Worm (Caenorhabditis elegans) whole organism, L3 larva: ENCODE results near the gene ceh-87.

Experiments used
- aly-2 ChIP-seq: fragments of 150-350 bp; optimal IDR thresholded peaks from 2 replicates; lab custom pipeline; 2014; ENCODE audit warnings: missing biosample characterization, missing genetic modification characterization
- ceh-28 ChIP-seq: fragments of 150-350 bp; optimal IDR thresholded peaks from 2 replicates; lab custom pipeline; 2014; ENCODE audit warnings: missing biosample characterization, missing genetic modification reagents, missing genetic modification characterization
- ceh-82 ChIP-seq: fragments of 150-350 bp; optimal IDR thresholded peaks from 2 replicates; lab custom pipeline; 2014; ENCODE audit warnings: missing biosample characterization, missing genetic modification characterization
- nhr-237 ChIP-seq: fragments of 150-350 bp; optimal IDR thresholded peaks from 2 replicates; lab custom pipeline; 2014; ENCODE audit warnings: missing biosample characterization, missing genetic modification characterization
- nhr-28 ChIP-seq: fragments of 150-350 bp; optimal IDR thresholded peaks from 2 replicates; lab custom pipeline; 2014; ENCODE audit warnings: missing biosample characterization, missing genetic modification characterization
- nhr-43 ChIP-seq: sonication (generic microtip); optimal IDR thresholded peaks from 2 replicates; lab custom pipeline; 2016; ENCODE audit warnings: mild to moderate bottlenecking, missing genetic modification characterization, missing compliant biosample characterization; ENCODE audit not compliant: poor library complexity, severe bottlenecking
- tbx-2 ChIP-seq: sonication (generic microtip); optimal IDR thresholded peaks from 2 replicates; lab custom pipeline; 2016; ENCODE audit warnings: mild to moderate bottlenecking, missing genetic modification characterization, missing compliant biosample characterization

The ceh-87 gene

ce11 chrII:2637359-2637758 lies 46.7 kb downstream of the ceh-87 start, which contains the start of gene F22E5.21:
Gene F22E5.21 (minus strand): TSS chrII:2637459.
- TF ChIP-seq nhr-237 (tag; lab: Kevin White, UChicago) (no peak), ceh-28 (tag; lab: Kevin White, UChicago) (no peak), ceh-82 (tag; lab: Kevin White, UChicago) (no peak), nhr-43 (no peak), nhr-28 (tag; lab: Kevin White, UChicago) (no peak), tbx-2 (tag; lab: Kevin White, UChicago) (no peak), aly-2 (tag; lab: Kevin White, UChicago) (no peak)
